Worm (Caenorhabditis elegans) whole organism, late embryonic: ENCODE data around the gene Y49E10.10.
A peak's percentile ranks its signal among the peaks of the same experiment; 100 is the strongest.

Experiments
- C08G9.2 ChIP-seq: sonication (generic microtip); optimal IDR thresholded peaks from 2 replicates; lab custom pipeline; 2016; ENCODE audit warnings: mild to moderate bottlenecking, missing genetic modification characterization, moderate library complexity, missing compliant biosample characterization
- C38D4.7 ChIP-seq: fragments of 200-800 bp; sonication (Bioruptor generic); optimal IDR thresholded peaks from 2 replicates; lab custom pipeline; 2018; ENCODE audit warnings: mild to moderate bottlenecking, missing genetic modification characterization, moderate library complexity, missing compliant biosample characterization
- F13H6.1 ChIP-seq: sonication (generic microtip); optimal IDR thresholded peaks from 2 replicates; lab custom pipeline; 2016; ENCODE audit warnings: missing genetic modification characterization, missing compliant biosample characterization
- K09A11.1 ChIP-seq: sonication (generic microtip); optimal IDR thresholded peaks from 2 replicates; lab custom pipeline; 2017; ENCODE audit warnings: antibody characterized with exemption, mild to moderate bottlenecking, missing genetic modification characterization, missing compliant biosample characterization; ENCODE audit not compliant: insufficient read depth
- T23F11.4 ChIP-seq: fragments of 200-800 bp; sonication (Bioruptor generic); optimal IDR thresholded peaks from 2 replicates; lab custom pipeline; 2018; ENCODE audit warnings: mild to moderate bottlenecking, missing genetic modification characterization, missing compliant biosample characterization
- ceh-14 ChIP-seq: sonication (generic microtip); optimal IDR thresholded peaks from 2 replicates; lab custom pipeline; 2016; ENCODE audit warnings: missing genotype, missing genetic modification characterization, missing compliant biosample characterization
- ceh-18 ChIP-seq: sonication (generic microtip); optimal IDR thresholded peaks from 2 replicates; lab custom pipeline; 2016; ENCODE audit warnings: missing genetic modification characterization, missing compliant biosample characterization
- ceh-19 ChIP-seq: fragments of 200-800 bp; sonication (Bioruptor generic); optimal IDR thresholded peaks from 2 replicates; lab custom pipeline; 2018; ENCODE audit warnings: mild to moderate bottlenecking, missing genetic modification characterization, missing compliant biosample characterization
- ceh-24 ChIP-seq: sonication (generic microtip); optimal IDR thresholded peaks from 2 replicates; lab custom pipeline; 2016; ENCODE audit warnings: mild to moderate bottlenecking, missing genetic modification characterization, missing compliant biosample characterization
- ceh-31 ChIP-seq: sonication (generic microtip); optimal IDR thresholded peaks from 2 replicates; lab custom pipeline; 2016; ENCODE audit warnings: missing genetic modification characterization, missing compliant biosample characterization
- ceh-34 ChIP-seq: sonication (generic microtip); optimal IDR thresholded peaks from 2 replicates; lab custom pipeline; 2016; ENCODE audit warnings: mild to moderate bottlenecking, missing genetic modification characterization, missing compliant biosample characterization
- ceh-45 ChIP-seq: fragments of 200-800 bp; sonication (Bioruptor generic); IDR thresholded peaks from 2 replicates; pipeline ENCODE4 v1.3.6; 2022; ENCODE audit warnings: missing genetic modification reagents, missing genetic modification characterization, missing compliant biosample characterization
- ceh-48 ChIP-seq: sonication (generic microtip); optimal IDR thresholded peaks from 2 replicates; lab custom pipeline; 2016; ENCODE audit warnings: missing genetic modification characterization, inconsistent platforms, missing compliant biosample characterization
- ceh-6 ChIP-seq: fragments of 200-800 bp; sonication (Bioruptor generic); optimal IDR thresholded peaks from 2 replicates; lab custom pipeline; 2018; ENCODE audit warnings: mild to moderate bottlenecking, missing genetic modification characterization, missing compliant biosample characterization
- che-1 ChIP-seq: sonication (generic microtip); optimal IDR thresholded peaks from 2 replicates; lab custom pipeline; 2016; ENCODE audit warnings: mild to moderate bottlenecking, missing genetic modification characterization, missing compliant biosample characterization
- dve-1 ChIP-seq: sonication (generic microtip); optimal IDR thresholded peaks from 2 replicates; lab custom pipeline; 2017; ENCODE audit warnings: antibody characterized with exemption, mild to moderate bottlenecking, missing genetic modification characterization, missing compliant biosample characterization
- fax-1 ChIP-seq: sonication (generic microtip); optimal IDR thresholded peaks from 2 replicates; lab custom pipeline; 2016; ENCODE audit warnings: missing genotype, missing genetic modification characterization, missing compliant biosample characterization
- hlh-8 ChIP-seq: sonication (generic microtip); optimal IDR thresholded peaks from 2 replicates; lab custom pipeline; 2016; ENCODE audit warnings: missing genotype, missing genetic modification characterization, missing compliant biosample characterization
- lin-11 ChIP-seq: fragments of 200-800 bp; sonication (Bioruptor generic); optimal IDR thresholded peaks from 2 replicates; lab custom pipeline; 2018; ENCODE audit warnings: mild to moderate bottlenecking, missing genetic modification characterization, missing compliant biosample characterization
- nfya-1 ChIP-seq: sonication (generic microtip); optimal IDR thresholded peaks from 2 replicates; lab custom pipeline; 2017; ENCODE audit warnings: missing genetic modification characterization, mild to moderate bottlenecking, missing compliant biosample characterization, antibody characterized with exemption, moderate library complexity
- nhr-11 ChIP-seq: fragments of 150-350 bp; optimal IDR thresholded peaks from 2 replicates; lab custom pipeline; 2014; ENCODE audit warnings: missing biosample characterization, missing genetic modification characterization
- nhr-232 ChIP-seq: sonication (generic microtip); optimal IDR thresholded peaks from 2 replicates; lab custom pipeline; 2016; ENCODE audit warnings: missing genetic modification characterization, missing compliant biosample characterization
- pat-9 ChIP-seq: fragments of 200-800 bp; sonication (Bioruptor generic); optimal IDR thresholded peaks from 2 replicates; lab custom pipeline; 2018; ENCODE audit warnings: mild to moderate bottlenecking, missing genetic modification characterization, moderate library complexity, missing compliant biosample characterization
- pha-4 ChIP-seq: fragments of 150-350 bp; optimal IDR thresholded peaks from 2 replicates; lab custom pipeline; 2018; ENCODE audit warnings: missing biosample characterization, missing genetic modification reagents, missing genetic modification characterization
- rnt-1 ChIP-seq: sonication (generic microtip); optimal IDR thresholded peaks from 2 replicates; lab custom pipeline; 2016; ENCODE audit warnings: missing genetic modification characterization, missing compliant biosample characterization
- sox-2 ChIP-seq: fragments of 200-800 bp; sonication (Bioruptor generic); IDR thresholded peaks from 2 replicates; pipeline ENCODE4 v1.3.6; 2022; ENCODE audit warnings: missing genetic modification reagents, missing genetic modification characterization, missing compliant biosample characterization
- syd-9 ChIP-seq: sonication (generic microtip); optimal IDR thresholded peaks from 2 replicates; lab custom pipeline; 2016; ENCODE audit warnings: mild to moderate bottlenecking, missing genetic modification characterization, moderate library complexity, missing compliant biosample characterization
- ttx-3 ChIP-seq: sonication (generic microtip); optimal IDR thresholded peaks from 2 replicates; lab custom pipeline; 2016; ENCODE audit warnings: missing genetic modification reagents, missing genetic modification characterization, missing compliant biosample characterization
- unc-3 ChIP-seq, 2 experiments: fragments of 200-800 bp in 1 of 2; sonication (Bioruptor generic) in 1 of 2; sonication (generic microtip) in 1 of 2; conservative IDR thresholded peaks in 1 of 2; optimal IDR thresholded peaks in 1 of 2; 2 replicates each; pipeline versions ENCODE4 v1.3.6 to Lab custom; 2016 to 2022; ENCODE audit warnings: missing compliant biosample characterization in 2 of 2, missing genetic modification characterization in 2 of 2, missing genetic modification reagents in 1 of 2
- unc-86 ChIP-seq: sonication (generic microtip); optimal IDR thresholded peaks from 2 replicates; lab custom pipeline; 2016; ENCODE audit warnings: missing genetic modification characterization, missing compliant biosample characterization
- zip-5 ChIP-seq: sonication (generic microtip); optimal IDR thresholded peaks from 2 replicates; lab custom pipeline; 2016; ENCODE audit warnings: missing genetic modification characterization, missing compliant biosample characterization
- ztf-16 ChIP-seq: sonication (generic microtip); optimal IDR thresholded peaks from 2 replicates; lab custom pipeline; 2017; ENCODE audit warnings: missing genetic modification characterization, missing compliant biosample characterization

Y49E10.10 gene

DNA sequence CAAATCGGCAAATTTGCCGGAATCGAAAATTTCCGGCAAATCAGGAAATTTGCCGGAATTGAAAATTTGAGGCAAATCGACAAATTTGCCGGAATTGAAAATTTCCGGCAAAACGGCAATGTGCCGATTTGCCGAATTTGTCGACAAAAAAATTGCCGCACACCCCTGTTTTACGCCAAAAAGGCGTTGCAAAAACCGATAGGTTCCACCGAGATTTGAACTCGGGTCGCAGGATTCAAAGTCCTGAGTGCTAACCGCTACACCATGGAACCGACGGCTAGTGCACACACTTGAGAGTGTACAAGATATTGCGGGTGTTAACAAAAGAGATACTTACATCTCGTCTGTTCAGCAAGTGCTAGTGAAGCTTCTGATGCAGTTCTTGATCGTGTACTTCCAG is 4.4 kb downstream of the Y49E10.10 start (continued):
- TF ChIP-seq C38D4.7 (peak; percentile 67), lin-11 (peak; percentile 44), ceh-6 (GFP tag; lab: Kevin White, UChicago) (peak; percentile 54), unc-86 (tag; lab: Kevin White, UChicago) (peak; percentile 32), T23F11.4 (peak; percentile 3), ceh-18 (tag; lab: Kevin White, UChicago) (peak; percentile 16), rnt-1 (tag; lab: Kevin White, UChicago) (peak; percentile 10), nhr-232 (tag; lab: Kevin White, UChicago) (peak; percentile 23), ztf-16 (peak; percentile 47), zip-5 (peak; percentile 4), ceh-19 (GFP tag; lab: Kevin White, UChicago) (peak; percentile 56), F13H6.1 (tag; lab: Kevin White, UChicago) (no peak), syd-9 (tag; lab: Kevin White, UChicago) (peak; percentile 32), ceh-34 (tag; lab: Kevin White, UChicago) (peak; percentile 12), ceh-45 (GFP tag; lab: Robert Waterston, UW) (0 out of 2 replicates have a peak, but pooled peaks have one; percentile 42), ttx-3 (tag; lab: Kevin White, UChicago) (peak; percentile 32), sox-2 (0 out of 2 replicates have a peak, but pooled peaks have one; percentile 42), C08G9.2 (peak; percentile 58), ceh-14 (tag; lab: Kevin White, UChicago) (no peak), pat-9 (tag; lab: Kevin White, UChicago) (peak; percentile 61)

DNA sequence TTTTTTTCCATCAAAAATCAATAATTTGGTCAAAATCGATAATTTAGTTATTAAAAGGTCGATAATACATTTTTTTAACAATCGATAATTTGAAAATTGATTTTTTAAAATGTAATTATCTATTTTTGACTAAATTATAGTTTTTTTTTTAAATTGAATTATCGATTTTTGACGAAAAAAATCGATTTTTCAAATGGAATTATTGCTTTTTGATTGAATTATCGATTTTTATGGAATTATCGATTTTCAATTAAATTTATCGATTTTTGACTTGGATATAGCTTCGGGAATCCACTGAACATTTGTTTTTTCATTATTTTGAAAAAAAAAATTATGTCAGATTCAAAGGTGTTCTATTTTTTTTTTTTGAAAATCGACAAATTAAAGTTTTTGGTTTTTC is 15.0 kb downstream of the Y49E10.10 start:
- TF ChIP-seq sox-2 = no peak
- TF ChIP-seq ceh-14 (tag; lab: Kevin White, UChicago) = no peak
- TF ChIP-seq nhr-11 (tag; lab: Kevin White, UChicago) = no peak
- TF ChIP-seq dve-1 = no peak
- no peak for TF ChIP-seq hlh-8
- TF ChIP-seq lin-11 = no peak
- no peak for TF ChIP-seq C38D4.7
- no peak for TF ChIP-seq pha-4 (tag; lab: Kevin White, UChicago)
- no peak for TF ChIP-seq unc-3 (GFP tag; conservative IDR thresholded peaks at IDR 0.05; lab: Robert Waterston, UW)
- TF ChIP-seq unc-3 (tag; optimal IDR thresholded peaks at IDR 0.05; lab: Kevin White, UChicago) = no peak
- TF ChIP-seq ceh-34 (tag; lab: Kevin White, UChicago) = no peak
- TF ChIP-seq K09A11.1 (tag; lab: Kevin White, UChicago) = no peak
- no peak for TF ChIP-seq fax-1 (tag; lab: Kevin White, UChicago)
- TF ChIP-seq rnt-1 (tag; lab: Kevin White, UChicago) = no peak
- TF ChIP-seq, all 69 proteins: peak for 0

DNA sequence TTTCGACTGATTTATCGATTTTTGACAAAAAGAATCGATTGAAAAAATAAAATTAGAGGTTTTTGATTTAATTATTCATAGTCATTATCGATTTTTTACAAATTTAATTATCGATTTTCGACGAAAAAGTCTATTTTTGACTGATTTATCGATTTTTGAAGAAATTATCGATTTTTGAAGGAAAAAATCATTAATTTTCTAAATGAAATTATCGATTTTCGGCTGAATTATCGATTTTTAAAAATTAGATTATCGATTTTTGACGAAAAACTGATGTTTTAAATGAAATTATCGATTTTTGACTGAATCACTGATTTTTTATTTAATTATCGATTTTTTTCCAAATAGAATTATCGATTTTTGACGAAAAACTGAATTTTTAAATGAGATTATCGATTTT is 15.8 kb downstream of the Y49E10.10 start:
- peak; percentile 71 for TF ChIP-seq ceh-48 (tag; lab: Kevin White, UChicago)
- TF ChIP-seq ceh-19 (GFP tag; lab: Kevin White, UChicago) = no peak

DNA sequence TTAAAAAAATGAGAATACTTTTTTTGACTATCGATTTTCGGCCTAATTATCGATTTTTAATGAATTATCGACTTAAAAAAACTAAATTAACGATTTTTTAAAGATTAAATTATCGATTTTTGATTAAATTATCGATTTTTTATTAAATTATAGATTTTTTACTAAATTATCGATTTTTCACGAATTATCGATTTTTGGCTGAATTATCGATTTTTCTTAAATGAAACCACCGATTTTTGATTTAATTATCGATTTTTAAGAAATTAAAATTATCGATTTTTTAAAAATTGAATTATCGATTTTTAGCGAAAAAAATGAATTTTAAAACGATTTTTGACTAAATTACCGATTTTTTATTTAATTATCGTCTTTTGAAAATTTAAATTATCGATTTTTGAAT is 16.4 kb downstream of the Y49E10.10 start:
- no peak for TF ChIP-seq che-1 (tag; lab: Kevin White, UChicago)
- peak; percentile 14 for TF ChIP-seq ceh-48 (tag; lab: Kevin White, UChicago)
- TF ChIP-seq C08G9.2 = no peak
- TF ChIP-seq ceh-24 (tag; lab: Kevin White, UChicago) = no peak
- TF ChIP-seq, all 69 proteins: peak for 1

DNA sequence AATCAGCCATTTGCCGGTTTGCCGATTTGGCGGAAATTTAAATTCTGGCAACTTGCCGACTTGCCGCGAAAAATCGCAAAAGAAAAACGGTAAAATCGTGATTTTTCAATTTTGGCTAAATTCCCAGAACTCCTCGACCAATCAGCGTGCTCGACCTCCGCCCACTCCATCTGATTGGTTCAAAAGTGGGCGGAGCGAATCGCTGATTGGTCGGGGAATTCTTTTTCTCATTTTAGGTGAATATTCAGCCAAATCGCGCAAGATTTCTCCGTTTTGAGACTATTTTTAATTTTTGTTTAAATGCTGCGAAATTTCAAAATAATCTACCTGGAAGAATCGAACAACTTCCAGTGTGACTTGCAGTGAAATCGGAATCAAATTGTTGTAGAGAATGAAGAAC is 19.3 kb downstream of the Y49E10.10 start:
- TF ChIP-seq nfya-1 (tag; lab: Kevin White, UChicago) = peak; percentile 91
- no peak for TF ChIP-seq ceh-31 (tag; lab: Kevin White, UChicago)
- TF ChIP-seq, all 69 proteins: peak for 1
